Worm (Caenorhabditis elegans): ENCODE data around the gene srd-33.

ce11 chrV:4885372-4885771 lies 13.3 kb downstream of the srd-33 start, which contains the start of gene T19H12.3:
- TF ChIP-seq ztf-11 (tag; optimal IDR thresholded peaks at IDR 0.05) (no peak), mdl-1 (tag; optimal IDR thresholded peaks at IDR 0.05) (no peak), nhr-11 (tag; optimal IDR thresholded peaks at IDR 0.05) (no peak), skn-1 (tag; optimal IDR thresholded peaks at IDR 0.05) (no peak), R02D3.7 (tag; optimal IDR thresholded peaks at IDR 0.05) (no peak)
